Comparison of ENCODE assay signal across 3 fruit fly cellular contexts in the genomic region with DNA sequence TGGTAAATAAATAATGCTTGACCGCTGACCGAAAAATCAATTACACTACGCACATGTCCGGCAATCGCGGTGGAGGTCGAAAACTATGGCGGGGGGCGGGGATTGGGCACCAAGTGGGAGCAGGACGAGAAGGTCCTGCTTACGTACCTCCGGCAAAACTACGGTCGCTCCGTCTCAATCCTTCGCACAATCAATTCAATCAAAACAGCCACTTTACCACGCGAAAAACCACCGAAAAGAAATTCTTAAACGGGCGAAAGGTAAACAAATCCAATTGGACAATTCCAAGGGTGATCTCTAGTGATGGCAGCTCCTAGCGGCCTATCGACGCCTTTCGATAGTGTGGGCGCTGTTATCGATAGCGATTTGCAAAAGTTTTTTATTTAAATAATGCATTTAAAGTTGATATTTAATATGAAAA.
TF ChIP-seq lines count a peak whose summit lies in the region.

TSS of gene Nadsyn (minus strand) at position 304 of the 421 bp plus-strand sequence.

- no peak for TF ChIP-seq CTCF in whole organism, embryonic (GFP tag; optimal IDR thresholded peaks at IDR 0.05; lab: Kevin White, UChicago)

TF ChIP-seq in whole organism, adult, 20 proteins besides CTCF, POLR2A, EP300 and RAD21:
- no peak for TF ChIP-seq Clk (GFP tag; optimal IDR thresholded peaks at IDR 0.05; lab: Kevin White, UChicago)
- TF ChIP-seq CG14711 (tag; optimal IDR thresholded peaks at IDR 0.05; lab: Kevin White, UChicago), result peak; percentile 28
- no peak for TF ChIP-seq toe (GFP tag; optimal IDR thresholded peaks at IDR 0.05; lab: Kevin White, UChicago)
- TF ChIP-seq CG7101 (tag; optimal IDR thresholded peaks at IDR 0.05; lab: Kevin White, UChicago), result no peak
- TF ChIP-seq ovo (GFP tag; optimal IDR thresholded peaks at IDR 0.05; lab: Kevin White, UChicago), result no peak
- peak; percentile 15 for TF ChIP-seq CG1620 (GFP tag; optimal IDR thresholded peaks at IDR 0.05; lab: Kevin White, UChicago)
- TF ChIP-seq Crg-1 (GFP tag; optimal IDR thresholded peaks at IDR 0.05; lab: Kevin White, UChicago), result no peak
- peak; percentile 89 for TF ChIP-seq Mnt (GFP tag; optimal IDR thresholded peaks at IDR 0.05; lab: Kevin White, UChicago)
- TF ChIP-seq pad (GFP tag; optimal IDR thresholded peaks at IDR 0.05; lab: Kevin White, UChicago), result no peak
- TF ChIP-seq tj (GFP tag; optimal IDR thresholded peaks at IDR 0.05; lab: Kevin White, UChicago), result no peak
- no peak for TF ChIP-seq CG7045 (GFP tag; optimal IDR thresholded peaks at IDR 0.05; lab: Kevin White, UChicago)
- TF ChIP-seq CG33017 (tag; optimal IDR thresholded peaks at IDR 0.05; lab: Kevin White, UChicago), result no peak
- TF ChIP-seq Hr96 (GFP tag; optimal IDR thresholded peaks at IDR 0.05; lab: Kevin White, UChicago), result no peak
- TF ChIP-seq CG11617 (GFP tag; optimal IDR thresholded peaks at IDR 0.05; lab: Kevin White, UChicago), result peak; percentile 25
- TF ChIP-seq kay (GFP tag; lab: Kevin White, UChicago; ENCODE audit: borderline replicate concordance), result no peak
- TF ChIP-seq bab1 (GFP tag; optimal IDR thresholded peaks at IDR 0.05; lab: Kevin White, UChicago), result no peak
- no peak for TF ChIP-seq CG5204 (GFP tag; optimal IDR thresholded peaks at IDR 0.05; lab: Kevin White, UChicago)

TF ChIP-seq in whole organism, embryonic, 481 proteins besides CTCF, POLR2A, EP300 and RAD21 (continues in another document):
- peak; percentile 13 for TF ChIP-seq CG10267 (tag; optimal IDR thresholded peaks at IDR 0.05; lab: Kevin White, UChicago)
- TF ChIP-seq zf30C (GFP tag; optimal IDR thresholded peaks at IDR 0.05; lab: Kevin White, UChicago), result no peak
- no peak for TF ChIP-seq MTF-1 (GFP tag; optimal IDR thresholded peaks at IDR 0.05; lab: Kevin White, UChicago; ENCODE audit: borderline replicate concordance)
- no peak for TF ChIP-seq CG17186 (GFP tag; optimal IDR thresholded peaks at IDR 0.05; lab: Kevin White, UChicago)
- TF ChIP-seq CHES-1-like (GFP tag; optimal IDR thresholded peaks at IDR 0.05; lab: Kevin White, UChicago), result no peak
- peak; percentile 80 for TF ChIP-seq CG16813 (GFP tag; IDR thresholded peaks at IDR 0.05; lab: Robert Waterston, UW; ENCODE audit: partially characterized antibody)
- no peak for TF ChIP-seq CG15696 (tag; optimal IDR thresholded peaks at IDR 0.05; lab: Kevin White, UChicago)
- no peak for TF ChIP-seq CG15601 (tag; optimal IDR thresholded peaks at IDR 0.05; lab: Kevin White, UChicago)
- no peak for TF ChIP-seq aop (GFP tag; IDR thresholded peaks at IDR 0.05; lab: Robert Waterston, UW)
- no peak for TF ChIP-seq CG6813 (GFP tag; optimal IDR thresholded peaks at IDR 0.05; lab: Kevin White, UChicago)
- peak; percentile 34 for TF ChIP-seq CG14710 (tag; optimal IDR thresholded peaks at IDR 0.05; lab: Kevin White, UChicago)
- no peak for TF ChIP-seq D19B (GFP tag; optimal IDR thresholded peaks at IDR 0.05; lab: Kevin White, UChicago)
- no peak for TF ChIP-seq CG10462 (GFP tag; optimal IDR thresholded peaks at IDR 0.05; lab: Kevin White, UChicago)
- TF ChIP-seq CG11398 (GFP tag; optimal IDR thresholded peaks at IDR 0.05; lab: Kevin White, UChicago), result no peak
- TF ChIP-seq CG9817 (tag; optimal IDR thresholded peaks at IDR 0.05; lab: Kevin White, UChicago), result no peak
- TF ChIP-seq CG3065 (GFP tag; optimal IDR thresholded peaks at IDR 0.05; lab: Kevin White, UChicago), result no peak
- no peak for TF ChIP-seq CG12299 (tag; optimal IDR thresholded peaks at IDR 0.05; lab: Kevin White, UChicago)
- no peak for TF ChIP-seq jigr1 (GFP tag; IDR thresholded peaks at IDR 0.05; lab: Robert Waterston, UW)
- TF ChIP-seq lola (GFP tag; optimal IDR thresholded peaks at IDR 0.05; lab: Kevin White, UChicago), result no peak
- no peak for TF ChIP-seq CG18599 (GFP tag; optimal IDR thresholded peaks at IDR 0.05; lab: Kevin White, UChicago)
- TF ChIP-seq CG2875 (GFP tag; optimal IDR thresholded peaks at IDR 0.05; lab: Kevin White, UChicago), result no peak
- peak; percentile 39 for TF ChIP-seq CG15514 (GFP tag; optimal IDR thresholded peaks at IDR 0.05; lab: Kevin White, UChicago)
- no peak for TF ChIP-seq pita (GFP tag; optimal IDR thresholded peaks at IDR 0.05; lab: Kevin White, UChicago)
- TF ChIP-seq CG8944 (GFP tag; optimal IDR thresholded peaks at IDR 0.05; lab: Kevin White, UChicago), result no peak
- TF ChIP-seq CG2678 (tag; optimal IDR thresholded peaks at IDR 0.05; lab: Kevin White, UChicago), result no peak
- no peak for TF ChIP-seq exex (tag; optimal IDR thresholded peaks at IDR 0.05; lab: Kevin White, UChicago)
- TF ChIP-seq scrt (GFP tag; optimal IDR thresholded peaks at IDR 0.05; lab: Kevin White, UChicago), result no peak
- TF ChIP-seq ken (GFP tag; IDR thresholded peaks at IDR 0.05; lab: Robert Waterston, UW), result no peak
- TF ChIP-seq tx (GFP tag; optimal IDR thresholded peaks at IDR 0.05; lab: Kevin White, UChicago), result no peak
- TF ChIP-seq CG7745 (tag; optimal IDR thresholded peaks at IDR 0.05; lab: Kevin White, UChicago), result no peak
- no peak for TF ChIP-seq NFAT (GFP tag; IDR thresholded peaks at IDR 0.05; lab: Robert Waterston, UW)
- TF ChIP-seq disco-r (GFP tag; optimal IDR thresholded peaks at IDR 0.05; lab: Kevin White, UChicago), result no peak
- TF ChIP-seq CG8388 (GFP tag; optimal IDR thresholded peaks at IDR 0.05; lab: Kevin White, UChicago), result no peak
- TF ChIP-seq ci (GFP tag; IDR thresholded peaks at IDR 0.05; lab: Robert Waterston, UW), result 0 out of 3 replicates have a peak, but pooled peaks have one; percentile 31
- TF ChIP-seq CG1603 (tag; optimal IDR thresholded peaks at IDR 0.05; lab: Kevin White, UChicago), result no peak
- TF ChIP-seq NC2β (GFP tag; optimal IDR thresholded peaks at IDR 0.05; lab: Kevin White, UChicago), result no peak
- no peak for TF ChIP-seq CG12155 (GFP tag; optimal IDR thresholded peaks at IDR 0.05; lab: Kevin White, UChicago)

TF ChIP-seq in whole organism, prepupa, 60 proteins besides CTCF, POLR2A, EP300 and RAD21:
- TF ChIP-seq Eip78C (GFP tag; lab: Kevin White, UChicago), result peak; percentile 46
- no peak for TF ChIP-seq topi (GFP tag; optimal IDR thresholded peaks at IDR 0.05; lab: Kevin White, UChicago)
- TF ChIP-seq esn (GFP tag; optimal IDR thresholded peaks at IDR 0.05; lab: Kevin White, UChicago), result peak; percentile 30
TF ChIP-seq in whole organism, prepupa: peak in this region for 2.
